Worm (Caenorhabditis elegans): ENCODE results near the gene F19B2.6.

- TF ChIP-seq egl-27 (tag; optimal IDR thresholded peaks at IDR 0.05) (no peak), snpc-4 (tag; optimal IDR thresholded peaks at IDR 0.05) (no peak), nhr-76 (tag; optimal IDR thresholded peaks at IDR 0.05) (no peak), pha-4 (tag; optimal IDR thresholded peaks at IDR 0.05) (no peak), nhr-11 (tag; optimal IDR thresholded peaks at IDR 0.05) (no peak), nfya-1 (tag; optimal IDR thresholded peaks at IDR 0.05; ENCODE audit: insufficient read depth) (no peak), nhr-28 (tag; optimal IDR thresholded peaks at IDR 0.05) (no peak), fkh-10 (GFP tag; optimal IDR thresholded peaks at IDR 0.05) (no peak), ceh-82 (tag; optimal IDR thresholded peaks at IDR 0.05) (no peak), lin-39 (tag; optimal IDR thresholded peaks at IDR 0.05) (no peak), fos-1 (tag; optimal IDR thresholded peaks at IDR 0.05) (no peak)
These were observed 38.6 kb upstream of the F19B2.6 start for ce11 chrV:20119770-20120169.
